Worm (Caenorhabditis elegans) whole organism, L4/young adult: ENCODE measurements around the gene str-102.

Source experiments
- dao-5 ChIP-seq: sonication (generic microtip); optimal IDR thresholded peaks from 2 replicates; lab custom pipeline; 2016; ENCODE audit warnings: missing genotype, missing genetic modification characterization, moderate library complexity, missing compliant biosample characterization
- him-1 ChIP-seq: sonication (generic microtip); optimal IDR thresholded peaks from 2 replicates; lab custom pipeline; 2016; ENCODE audit warnings: missing genotype, missing genetic modification reagents, missing genetic modification characterization, missing compliant biosample characterization

- no peak for TF ChIP-seq him-1 (tag; lab: Kevin White, UChicago)
- TF ChIP-seq dao-5 (tag; lab: Kevin White, UChicago) = no peak
These were observed 1.1 kb upstream of the str-102 start, which contains the start of gene str-88 for ce11 chrV:15383739-15384138.
